Worm (Caenorhabditis elegans) whole organism, L4/young adult: ENCODE results near the gene C16E9.2.

Experiments
- W03F9.2 ChIP-seq: fragments of 150-350 bp; optimal IDR thresholded peaks from 2 replicates; lab custom pipeline; 2014; ENCODE audit warnings: missing biosample characterization, missing genetic modification characterization
- dao-5 ChIP-seq: sonication (generic microtip); optimal IDR thresholded peaks from 2 replicates; lab custom pipeline; 2016; ENCODE audit warnings: missing genotype, missing genetic modification characterization, moderate library complexity, missing compliant biosample characterization
- him-1 ChIP-seq: sonication (generic microtip); optimal IDR thresholded peaks from 2 replicates; lab custom pipeline; 2016; ENCODE audit warnings: missing genotype, missing genetic modification reagents, missing genetic modification characterization, missing compliant biosample characterization

Gene C16E9.2

ce11 chrX:6924461-6924860, 11.1 kb upstream of the C16E9.2 start, which contains the start of gene otpl-3:
Gene otpl-3 (minus strand): TSS chrX:6924764.
- TF ChIP-seq him-1 (tag; lab: Kevin White, UChicago) = no peak
- TF ChIP-seq W03F9.2 = no peak
- TF ChIP-seq dao-5 = no peak

- TF ChIP-seq W03F9.2 = no peak
- no peak for TF ChIP-seq him-1 (tag; lab: Kevin White, UChicago)
Observed at ce11 chrX:6926952-6927351, 8.6 kb upstream of the C16E9.2 start.

ce11 chrX:6928578-6928977, 7.0 kb upstream of the C16E9.2 start, which contains the start of gene F14B8.5:
Gene F14B8.5 (minus strand): TSS chrX:6928704.
- TF ChIP-seq W03F9.2 = no peak
- no peak for TF ChIP-seq dao-5
- TF ChIP-seq him-1 (tag; lab: Kevin White, UChicago) = no peak

- TF ChIP-seq him-1 (tag; lab: Kevin White, UChicago) (no peak), dao-5 (no peak), W03F9.2 (no peak)
Observed at ce11 chrX:6932134-6932533, 3.4 kb upstream of the C16E9.2 start, which contains the start of gene F14B8.6. Gene F14B8.6 (minus strand): TSS chrX:6932425.

- no peak for TF ChIP-seq him-1 (tag; lab: Kevin White, UChicago)
- peak; percentile 35 for TF ChIP-seq W03F9.2
Observed at ce11 chrX:6934453-6934852, 1.1 kb upstream of the C16E9.2 start.

ce11 chrX:6937742-6938141, 2.2 kb downstream of the C16E9.2 start:
- TF ChIP-seq dao-5 (no peak), W03F9.2 (no peak), him-1 (tag; lab: Kevin White, UChicago) (no peak)

- TF ChIP-seq W03F9.2 = no peak
- TF ChIP-seq dao-5 = no peak
- no peak for TF ChIP-seq him-1 (tag; lab: Kevin White, UChicago)
Observed at ce11 chrX:6939917-6940316, 4.4 kb downstream of the C16E9.2 start, which contains the start of gene C16E9.1. Gene C16E9.1 (plus strand): TSS chrX:6940217.

- TF ChIP-seq dao-5 (no peak), him-1 (tag; lab: Kevin White, UChicago) (no peak), W03F9.2 (no peak)
Observed at ce11 chrX:6940775-6941174, 5.2 kb downstream of the C16E9.2 start.

- TF ChIP-seq W03F9.2 (no peak), dao-5 (no peak), him-1 (tag; lab: Kevin White, UChicago) (no peak)
Observed at ce11 chrX:6941711-6942110, 6.2 kb downstream of the C16E9.2 start.

ce11 chrX:6946789-6947188, 11.3 kb downstream of the C16E9.2 start:
- TF ChIP-seq dao-5 (no peak), W03F9.2 (no peak), him-1 (tag; lab: Kevin White, UChicago) (no peak)

- no peak for TF ChIP-seq him-1 (tag; lab: Kevin White, UChicago)
- TF ChIP-seq W03F9.2 = no peak
- no peak for TF ChIP-seq dao-5
Observed at ce11 chrX:6953339-6953738, 17.8 kb downstream of the C16E9.2 start.

- TF ChIP-seq dao-5 (no peak), W03F9.2 (no peak), him-1 (tag; lab: Kevin White, UChicago) (no peak)
Observed at ce11 chrX:6956299-6956698, 20.8 kb downstream of the C16E9.2 start, which contains the start of gene inx-1. Gene inx-1 (minus strand): TSS chrX:6956399.

ce11 chrX:6958914-6959313, 23.4 kb downstream of the C16E9.2 start:
- TF ChIP-seq dao-5 (no peak), W03F9.2 (no peak)

ce11 chrX:6959534-6959933, 24.0 kb downstream of the C16E9.2 start:
- TF ChIP-seq W03F9.2 (no peak), him-1 (tag; lab: Kevin White, UChicago) (no peak), dao-5 (no peak)

ce11 chrX:6962347-6962746, 26.8 kb downstream of the C16E9.2 start:
- no peak for TF ChIP-seq him-1 (tag; lab: Kevin White, UChicago)
- no peak for TF ChIP-seq dao-5
- TF ChIP-seq W03F9.2 = no peak

- TF ChIP-seq W03F9.2 (no peak), him-1 (tag; lab: Kevin White, UChicago) (no peak), dao-5 (no peak)
Observed at ce11 chrX:6963842-6964241, 28.3 kb downstream of the C16E9.2 start.
